Fruit fly (Drosophila melanogaster) whole organism, pupa: ENCODE data around the gene CG42268.

Experiments used
- CG12605 ChIP-seq: fragments of 200-800 bp; sonication (Bioruptor generic); IDR thresholded peaks from 2 replicates; pipeline ENCODE4 v1.3.6; 2022; ENCODE audit warnings: missing biosample characterization, missing genetic modification characterization
- CG32121 ChIP-seq: fragments of 200-800 bp; sonication (Bioruptor generic); IDR thresholded peaks from 2 replicates; pipeline ENCODE4 v1.3.6; 2022; ENCODE audit warnings: missing biosample characterization, missing genetic modification characterization
- D1 ChIP-seq: fragments of 200-800 bp; sonication (Bioruptor generic); optimal IDR thresholded peaks from 2 replicates; lab custom pipeline; 2018; ENCODE audit warnings: missing biosample characterization, mild to moderate bottlenecking, missing genetic modification characterization, moderate library complexity
- Pif1A ChIP-seq: fragments of 200-800 bp; sonication (Bioruptor generic); optimal IDR thresholded peaks from 3 replicates; lab custom pipeline; 2016; ENCODE audit warnings: missing biosample characterization, missing genetic modification characterization
- Snoo ChIP-seq: fragments of 200-800 bp; sonication (Bioruptor generic); optimal IDR thresholded peaks from 3 replicates; lab custom pipeline; 2017; ENCODE audit warnings: missing biosample characterization, mild to moderate bottlenecking, missing genetic modification characterization, inconsistent platforms
- gl ChIP-seq: fragments of 200-800 bp; sonication (Bioruptor generic); optimal IDR thresholded peaks from 2 replicates; lab custom pipeline; 2018; ENCODE audit warnings: missing biosample characterization, mild to moderate bottlenecking, missing genetic modification characterization
- rn ChIP-seq: fragments of 200-800 bp; sonication (Bioruptor generic); IDR thresholded peaks from 2 replicates; pipeline ENCODE4 v1.3.6; 2022; ENCODE audit warnings: missing biosample characterization, missing genetic modification characterization

DNA sequence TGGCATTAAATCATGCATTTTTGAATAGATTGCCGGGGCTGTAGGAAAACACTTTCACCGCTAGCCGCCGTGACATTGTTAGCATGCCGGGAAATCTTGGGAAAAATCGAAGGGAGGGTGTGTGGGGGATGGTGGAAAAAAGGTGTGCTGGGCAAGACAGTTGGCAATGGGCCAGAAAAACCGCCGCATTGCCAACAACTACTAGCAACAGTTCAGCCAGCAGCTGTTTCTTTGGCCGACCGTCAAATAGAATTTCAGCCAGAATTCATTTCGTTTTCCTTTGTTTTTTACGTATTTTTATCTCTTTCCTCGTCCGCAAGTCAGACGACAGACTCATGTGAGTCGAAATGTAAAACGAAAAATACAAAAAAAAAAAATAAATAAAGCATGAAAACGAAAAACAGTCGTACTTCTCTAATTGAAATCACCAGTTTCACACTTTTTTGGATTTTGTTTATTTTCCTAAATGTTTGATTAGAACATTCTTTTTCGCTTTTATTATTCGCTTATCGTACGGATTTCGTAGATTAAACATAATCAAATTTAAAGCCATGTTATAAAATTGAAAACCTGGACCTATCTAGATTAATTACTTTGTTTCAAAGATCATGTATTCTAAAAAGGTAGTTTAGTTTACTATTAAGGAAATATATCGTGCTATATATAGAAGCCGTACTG lies 69.3 kb downstream of the CG42268 start:
- TF ChIP-seq CG12605 = 0 out of 2 replicates have a peak, but pooled peaks have one; percentile 22
- no peak for TF ChIP-seq gl (tag; lab: Kevin White, UChicago)
- TF ChIP-seq CG32121 = peak; percentile 91
- no peak for TF ChIP-seq D1 (tag; lab: Kevin White, UChicago)
- TF ChIP-seq Pif1A = no peak
- peak; percentile 9 for TF ChIP-seq Snoo (tag; lab: Kevin White, UChicago)
- no peak for TF ChIP-seq rn (GFP tag; lab: Robert Waterston, UW)
